Fruit fly (Drosophila melanogaster): ENCODE results near the gene Jasper.

Jasper gene

dm6 chr3R:30014977-30015514 is 37.3 kb upstream of the Jasper start, which contains the start of gene CG7920 (continued):
- peak; percentile 0 for TF ChIP-seq CG10979 (tag; optimal IDR thresholded peaks at IDR 0.05)
- no peak for TF ChIP-seq CG10209 (GFP tag; optimal IDR thresholded peaks at IDR 0.05)
- TF ChIP-seq Ptx1 (GFP tag; IDR thresholded peaks at IDR 0.05): 0 out of 2 replicates have a peak, but pooled peaks have one; percentile 8
- TF ChIP-seq ERR (GFP tag; optimal IDR thresholded peaks at IDR 0.05): no peak
- peak; percentile 55 for TF ChIP-seq lbe (GFP tag; optimal IDR thresholded peaks at IDR 0.05)
- TF ChIP-seq CG6791 (GFP tag; IDR thresholded peaks at IDR 0.05; ENCODE audit: partially characterized antibody): peak; percentile 73
- TF ChIP-seq mld (GFP tag; IDR thresholded peaks at IDR 0.05; ENCODE audit: partially characterized antibody): peak; percentile 13; the same call in 1 of the 3 replicates
- no peak for TF ChIP-seq gcm2 (GFP tag; optimal IDR thresholded peaks at IDR 0.05)
- no peak for TF ChIP-seq CG15696 (tag; optimal IDR thresholded peaks at IDR 0.05)
- peak; percentile 55 for TF ChIP-seq nerfin-2 (GFP tag; IDR thresholded peaks at IDR 0.05; ENCODE audit: partially characterized antibody)
- no peak for TF ChIP-seq jigr1 (GFP tag; IDR thresholded peaks at IDR 0.05)
- TF ChIP-seq shn (GFP tag; optimal IDR thresholded peaks at IDR 0.05): no peak
- peak; percentile 58 for TF ChIP-seq CG10543 (GFP tag; optimal IDR thresholded peaks at IDR 0.05)
- no peak for TF ChIP-seq CG9727 (GFP tag; optimal IDR thresholded peaks at IDR 0.05)
- TF ChIP-seq ewg (GFP tag; optimal IDR thresholded peaks at IDR 0.05): peak; percentile 3
- no peak for TF ChIP-seq CG11723 (GFP tag; optimal IDR thresholded peaks at IDR 0.05)
- 0 out of 3 replicates have a peak, but pooled peaks have one; percentile 16 for TF ChIP-seq CG2889 (GFP tag; IDR thresholded peaks at IDR 0.05)
- TF ChIP-seq CG3726 (GFP tag; IDR thresholded peaks at IDR 0.05): 0 out of 3 replicates have a peak, but pooled peaks have one; percentile 6
- no peak for TF ChIP-seq ro (GFP tag; IDR thresholded peaks at IDR 0.05)
- peak; percentile 22; the same call in 1 of the 2 replicates for TF ChIP-seq chm (GFP tag; IDR thresholded peaks at IDR 0.05)
- 0 out of 3 replicates have a peak, but pooled peaks have one; percentile 15 for TF ChIP-seq CG6175 (GFP tag; IDR thresholded peaks at IDR 0.05)
- TF ChIP-seq Adf1 (GFP tag; IDR thresholded peaks at IDR 0.05): no peak; the same call in 1 of the 2 replicates
- TF ChIP-seq CG3281 (GFP tag; optimal IDR thresholded peaks at IDR 0.05): peak; percentile 46
- no peak for TF ChIP-seq exex (tag; optimal IDR thresholded peaks at IDR 0.05)
- peak; percentile 29; the same call in 1 of the 2 replicates for TF ChIP-seq MBD-R2 (GFP tag; IDR thresholded peaks at IDR 0.05)
- TF ChIP-seq CG11247 (GFP tag; IDR thresholded peaks at IDR 0.05): 0 out of 2 replicates have a peak, but pooled peaks have one; percentile 6
- TF ChIP-seq Dll (GFP tag; IDR thresholded peaks at IDR 0.05; ENCODE audit: partially characterized antibody): peak; percentile 89
- TF ChIP-seq lilli (GFP tag; optimal IDR thresholded peaks at IDR 0.05): peak; percentile 22
- TF ChIP-seq NfI (GFP tag; optimal IDR thresholded peaks at IDR 0.05): peak; percentile 25
- peak; percentile 9 for TF ChIP-seq HLH54F (GFP tag; optimal IDR thresholded peaks at IDR 0.05)
- peak; percentile 46; the same call in 1 of the 2 replicates for TF ChIP-seq inv (GFP tag; IDR thresholded peaks at IDR 0.05; ENCODE audit: partially characterized antibody)
- no peak for TF ChIP-seq Atf3 (GFP tag; optimal IDR thresholded peaks at IDR 0.05)
- peak; percentile 75 for TF ChIP-seq vnd (GFP tag; IDR thresholded peaks at IDR 0.05; ENCODE audit: partially characterized antibody)
- peak; percentile 81 for TF ChIP-seq CG34224 (GFP tag; IDR thresholded peaks at IDR 0.05; ENCODE audit: partially characterized antibody)
- TF ChIP-seq ato (GFP tag; IDR thresholded peaks at IDR 0.05; ENCODE audit: partially characterized antibody): peak; percentile 61; the same call in 1 of the 2 replicates
- TF ChIP-seq disco-r (GFP tag; optimal IDR thresholded peaks at IDR 0.05): no peak
- peak in 1 of 2 experiments; percentile 14 for TF ChIP-seq bsh (GFP tag; optimal IDR thresholded peaks at IDR 0.05)
- TF ChIP-seq Bteb2 (GFP tag; optimal IDR thresholded peaks at IDR 0.05): peak; percentile 29
- peak; percentile 76; the same call in 2 of the 4 replicates for TF ChIP-seq chinmo (GFP tag; IDR thresholded peaks at IDR 0.05; ENCODE audit: partially characterized antibody)
- TF ChIP-seq CG14710 (tag; optimal IDR thresholded peaks at IDR 0.05): peak; percentile 39
- peak; percentile 19 for TF ChIP-seq Xbp1 (GFP tag; optimal IDR thresholded peaks at IDR 0.05)
- peak; percentile 51 for TF ChIP-seq CG18262 (tag; optimal IDR thresholded peaks at IDR 0.05)
- TF ChIP-seq CHES-1-like (GFP tag; optimal IDR thresholded peaks at IDR 0.05): peak; percentile 3
- peak; percentile 1 for TF ChIP-seq nmo (GFP tag; optimal IDR thresholded peaks at IDR 0.05)
- peak; percentile 71 for TF ChIP-seq CG18599 (GFP tag; optimal IDR thresholded peaks at IDR 0.05)
- peak; percentile 50; the same call in 1 of the 2 replicates for TF ChIP-seq Drgx (GFP tag; IDR thresholded peaks at IDR 0.05)
- 0 out of 3 replicates have a peak, but pooled peaks have one; percentile 53 for TF ChIP-seq z (GFP tag; IDR thresholded peaks at IDR 0.05)
- TF ChIP-seq CG2678 (tag; optimal IDR thresholded peaks at IDR 0.05): peak; percentile 10
